Fruit fly (Drosophila melanogaster) whole organism, prepupa: Measurements from ENCODE around the gene Alg2.
A peak's percentile ranks its signal among the peaks of the same experiment; 100 is the strongest.

ENCODE experiments used
- Blimp-1 ChIP-seq: fragments of 200-800 bp; sonication (Bioruptor generic); optimal IDR thresholded peaks from 3 replicates; lab custom pipeline; 2017; ENCODE audit warnings: missing biosample characterization, missing genetic modification characterization, mild to moderate bottlenecking, moderate library complexity, missing genetic modification reagents
- CG10631 ChIP-seq: fragments of 200-800 bp; sonication (Bioruptor generic); optimal IDR thresholded peaks from 2 replicates; lab custom pipeline; 2016; ENCODE audit warnings: missing biosample characterization, missing genetic modification characterization
- CG10669 ChIP-seq: fragments of 200-800 bp; sonication (Bioruptor generic); optimal IDR thresholded peaks from 3 replicates; lab custom pipeline; 2018; ENCODE audit warnings: missing biosample characterization, mild to moderate bottlenecking, missing genetic modification characterization, moderate library complexity
- CG11294 ChIP-seq: fragments of 200-800 bp; sonication (Bioruptor generic); IDR thresholded peaks from 2 replicates; pipeline ENCODE4 v1.3.6; 2022; ENCODE audit warnings: missing biosample characterization, missing genetic modification characterization
- CG11762 ChIP-seq: fragments of 200-800 bp; sonication (Bioruptor generic); optimal IDR thresholded peaks from 3 replicates; lab custom pipeline; 2016; ENCODE audit warnings: missing biosample characterization, missing genetic modification characterization; ENCODE audit not compliant: insufficient read depth
- CG3032 ChIP-seq: fragments of 200-800 bp; optimal IDR thresholded peaks from 2 replicates; lab custom pipeline; 2019; ENCODE audit warnings: missing biosample characterization, mild to moderate bottlenecking, missing genetic modification characterization, moderate library complexity
- CG31627 ChIP-seq: fragments of 200-800 bp; sonication (Bioruptor generic); optimal IDR thresholded peaks from 3 replicates; lab custom pipeline; 2016; ENCODE audit warnings: missing biosample characterization, missing genetic modification characterization
- CG32006 ChIP-seq: fragments of 200-800 bp; sonication (Bioruptor generic); optimal IDR thresholded peaks from 3 replicates; lab custom pipeline; 2017; ENCODE audit warnings: missing biosample characterization, mild to moderate bottlenecking, missing genetic modification characterization
- CG3919 ChIP-seq: fragments of 200-800 bp; sonication (Bioruptor generic); optimal IDR thresholded peaks from 3 replicates; lab custom pipeline; 2016; ENCODE audit warnings: missing biosample characterization, missing genetic modification characterization
- CG6163 ChIP-seq: fragments of 200-800 bp; sonication (Bioruptor generic); IDR thresholded peaks from 3 replicates; pipeline ENCODE4 v1.3.6; 2022; ENCODE audit warnings: missing biosample characterization, missing genetic modification characterization
- CG6276 ChIP-seq: fragments of 200-800 bp; sonication (Bioruptor generic); optimal IDR thresholded peaks from 2 replicates; lab custom pipeline; 2017; ENCODE audit warnings: missing biosample characterization, mild to moderate bottlenecking, missing genetic modification characterization
- CG6792 ChIP-seq: fragments of 200-800 bp; sonication (Bioruptor generic); optimal IDR thresholded peaks from 3 replicates; lab custom pipeline; 2016; ENCODE audit warnings: missing biosample characterization, missing genetic modification characterization
- CG8319 ChIP-seq: fragments of 200-800 bp; sonication (Bioruptor generic); optimal IDR thresholded peaks from 3 replicates; lab custom pipeline; 2016; ENCODE audit warnings: missing biosample characterization, missing genetic modification characterization
- CG8632 ChIP-seq: fragments of 200-800 bp; sonication (Bioruptor generic); optimal IDR thresholded peaks from 3 replicates; lab custom pipeline; 2016; ENCODE audit warnings: missing biosample characterization, missing genetic modification characterization
- Eip75B ChIP-seq: fragments of 200-800 bp; sonication (Bioruptor generic); optimal IDR thresholded peaks from 3 replicates; lab custom pipeline; 2016; ENCODE audit warnings: missing biosample characterization, missing genetic modification characterization
- Eip78C ChIP-seq: fragments of 200-800 bp; sonication (Bioruptor generic); peaks from one replicate; lab custom pipeline; 2016; ENCODE audit warnings: missing biosample characterization, missing genetic modification characterization
- Eip93F ChIP-seq: fragments of 200-800 bp; sonication (Bioruptor generic); optimal IDR thresholded peaks from 2 replicates; lab custom pipeline; 2016; ENCODE audit warnings: missing biosample characterization, mild to moderate bottlenecking, missing genetic modification characterization
- Ets21C ChIP-seq: fragments of 200-800 bp; sonication (Bioruptor generic); optimal IDR thresholded peaks from 3 replicates; lab custom pipeline; 2016; ENCODE audit warnings: missing biosample characterization, missing genetic modification characterization
- Hr38 ChIP-seq: sonication (Bioruptor generic); optimal IDR thresholded peaks from 2 replicates; lab custom pipeline; 2016; ENCODE audit warnings: missing biosample characterization, missing genetic modification characterization
- Hr39 ChIP-seq: fragments of 200-800 bp; sonication (Bioruptor generic); optimal IDR thresholded peaks from 2 replicates; lab custom pipeline; 2016; ENCODE audit warnings: missing biosample characterization, missing genetic modification characterization
- Hr4 ChIP-seq: fragments of 200-800 bp; sonication (Bioruptor generic); optimal IDR thresholded peaks from 3 replicates; lab custom pipeline; 2016; ENCODE audit warnings: missing biosample characterization, missing genetic modification characterization
- Lpt ChIP-seq: fragments of 200-800 bp; sonication (Bioruptor generic); optimal IDR thresholded peaks from 3 replicates; lab custom pipeline; 2016; ENCODE audit warnings: missing biosample characterization, missing genetic modification characterization
- OdsH ChIP-seq: fragments of 200-800 bp; sonication (Bioruptor generic); optimal IDR thresholded peaks from 3 replicates; lab custom pipeline; 2016; ENCODE audit warnings: missing biosample characterization, missing genetic modification characterization
- Sox14 ChIP-seq: fragments of 200-800 bp; sonication (Bioruptor generic); optimal IDR thresholded peaks from 3 replicates; lab custom pipeline; 2016; ENCODE audit warnings: missing biosample characterization, missing genetic modification characterization
- Sox15 ChIP-seq: fragments of 200-800 bp; sonication (Bioruptor generic); optimal IDR thresholded peaks from 3 replicates; lab custom pipeline; 2016; ENCODE audit warnings: missing biosample characterization, missing genetic modification characterization
- dsx ChIP-seq: fragments of 200-800 bp; optimal IDR thresholded peaks from 3 replicates; lab custom pipeline; 2019; ENCODE audit warnings: missing biosample characterization, mild to moderate bottlenecking, missing genetic modification characterization, moderate library complexity; ENCODE audit not compliant: poor library complexity, severe bottlenecking
- eg ChIP-seq: fragments of 200-800 bp; sonication (Bioruptor generic); IDR thresholded peaks from 3 replicates; pipeline ENCODE4 v1.3.6; 2022; ENCODE audit warnings: missing biosample characterization, missing genetic modification characterization
- esn ChIP-seq: fragments of 200-800 bp; sonication (Bioruptor generic); optimal IDR thresholded peaks from 2 replicates; lab custom pipeline; 2016; ENCODE audit warnings: missing biosample characterization, mild to moderate bottlenecking, missing genetic modification characterization, moderate library complexity
- fd59A ChIP-seq: fragments of 200-800 bp; sonication (Bioruptor generic); optimal IDR thresholded peaks from 2 replicates; lab custom pipeline; 2017; ENCODE audit warnings: missing biosample characterization, mild to moderate bottlenecking, missing genetic modification characterization, missing genetic modification reagents
- fkh ChIP-seq: fragments of 200-800 bp; sonication (Bioruptor generic); optimal IDR thresholded peaks from 3 replicates; lab custom pipeline; 2017; ENCODE audit warnings: missing biosample characterization, mild to moderate bottlenecking, missing genetic modification characterization, moderate library complexity
- lz ChIP-seq: fragments of 200-800 bp; sonication (Bioruptor generic); optimal IDR thresholded peaks from 3 replicates; lab custom pipeline; 2016; ENCODE audit warnings: missing biosample characterization, missing genetic modification characterization
- net ChIP-seq: fragments of 200-800 bp; sonication (Bioruptor generic); optimal IDR thresholded peaks from 3 replicates; lab custom pipeline; 2016; ENCODE audit warnings: missing biosample characterization, missing genetic modification characterization
- salr ChIP-seq, 2 experiments: fragments of 200-800 bp; sonication (Bioruptor generic); optimal IDR thresholded peaks; 3 replicates each; lab custom pipeline; 2016 to 2018; ENCODE audit warnings: missing biosample characterization in 2 of 2, missing genetic modification characterization in 2 of 2, mild to moderate bottlenecking in 1 of 2
- spab ChIP-seq: fragments of 200-800 bp; sonication (Bioruptor generic); optimal IDR thresholded peaks from 2 replicates; lab custom pipeline; 2017; ENCODE audit warnings: missing biosample characterization, mild to moderate bottlenecking, missing genetic modification characterization, missing genetic modification reagents
- ss ChIP-seq, 2 experiments: fragments of 200-800 bp; sonication (Bioruptor generic); optimal IDR thresholded peaks; 2 replicates in 1 of 2; 3 replicates in 1 of 2; lab custom pipeline; 2017 to 2018; ENCODE audit warnings: mild to moderate bottlenecking in 2 of 2, missing biosample characterization in 2 of 2, missing genetic modification characterization in 2 of 2, moderate library complexity in 1 of 2
- topi ChIP-seq: fragments of 200-800 bp; sonication (Bioruptor generic); optimal IDR thresholded peaks from 3 replicates; lab custom pipeline; 2016; ENCODE audit warnings: missing biosample characterization, missing genetic modification characterization
- vri ChIP-seq: fragments of 200-800 bp; sonication (Bioruptor generic); optimal IDR thresholded peaks from 3 replicates; lab custom pipeline; 2016; ENCODE audit warnings: missing biosample characterization, mild to moderate bottlenecking, missing genetic modification characterization

Alg2 gene

DNA sequence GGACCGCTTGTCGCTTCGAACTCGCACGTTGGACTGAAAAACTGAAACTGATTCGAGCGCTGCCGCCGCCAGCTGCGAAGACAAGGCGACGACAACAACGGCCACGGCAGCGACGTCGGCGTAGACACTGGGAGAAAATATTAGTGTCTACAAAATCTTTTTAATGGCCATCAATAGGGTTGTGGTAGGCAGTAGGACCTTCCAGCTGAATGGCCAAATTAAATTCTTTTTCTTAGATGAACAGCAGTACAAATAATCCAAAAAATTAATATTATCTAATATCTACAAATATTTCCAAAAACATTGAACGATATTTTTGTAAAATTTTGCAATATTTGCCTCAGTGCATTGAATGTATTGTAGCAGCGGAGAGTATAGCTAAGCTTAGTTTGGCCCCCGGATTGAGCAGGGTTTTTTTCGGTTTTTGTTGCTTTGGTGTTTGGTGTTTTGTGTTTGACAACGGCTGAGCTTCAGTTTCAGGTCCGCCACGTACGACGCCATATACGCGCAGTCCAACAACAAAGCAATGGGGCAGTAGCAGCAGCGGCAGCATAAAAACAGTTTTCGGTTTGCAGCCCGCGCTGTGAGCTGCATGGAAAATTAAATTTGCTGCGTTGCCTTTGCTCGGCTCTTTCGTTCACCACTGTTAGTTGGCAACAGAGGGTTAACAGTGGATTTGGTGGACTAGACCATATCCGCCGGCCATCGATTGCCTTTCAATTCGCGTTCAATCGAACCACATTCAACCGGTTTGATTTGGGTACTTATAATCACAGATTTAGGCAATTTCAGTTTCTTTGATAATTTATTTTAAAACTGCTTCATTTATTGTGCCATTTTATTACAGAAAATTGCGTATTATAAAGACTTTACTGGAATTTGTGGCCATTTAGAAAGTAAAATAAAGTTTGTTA is 36.4 kb upstream of the Alg2 start, which contains the start of gene Cht7 (continued):
- TF ChIP-seq CG11294 (GFP tag; lab: Robert Waterston, UW): peak; percentile 90
- TF ChIP-seq CG32006 (GFP tag; lab: Kevin White, UChicago): peak; percentile 98
- TF ChIP-seq CG31627 (GFP tag; lab: Kevin White, UChicago): peak; percentile 80
- TF ChIP-seq Hr38 (GFP tag; lab: Kevin White, UChicago): no peak
- peak; percentile 81 for TF ChIP-seq CG6163 (GFP tag; lab: Robert Waterston, UW)
- peak; percentile 45 for TF ChIP-seq Blimp-1 (GFP tag; lab: Kevin White, UChicago)
- TF ChIP-seq fkh: no peak
- peak; percentile 87 for TF ChIP-seq topi (GFP tag; lab: Kevin White, UChicago)
- peak; percentile 92 for TF ChIP-seq net (GFP tag; lab: Kevin White, UChicago)
- peak; percentile 90 for TF ChIP-seq CG3032 (tag; lab: Kevin White, UChicago)

DNA sequence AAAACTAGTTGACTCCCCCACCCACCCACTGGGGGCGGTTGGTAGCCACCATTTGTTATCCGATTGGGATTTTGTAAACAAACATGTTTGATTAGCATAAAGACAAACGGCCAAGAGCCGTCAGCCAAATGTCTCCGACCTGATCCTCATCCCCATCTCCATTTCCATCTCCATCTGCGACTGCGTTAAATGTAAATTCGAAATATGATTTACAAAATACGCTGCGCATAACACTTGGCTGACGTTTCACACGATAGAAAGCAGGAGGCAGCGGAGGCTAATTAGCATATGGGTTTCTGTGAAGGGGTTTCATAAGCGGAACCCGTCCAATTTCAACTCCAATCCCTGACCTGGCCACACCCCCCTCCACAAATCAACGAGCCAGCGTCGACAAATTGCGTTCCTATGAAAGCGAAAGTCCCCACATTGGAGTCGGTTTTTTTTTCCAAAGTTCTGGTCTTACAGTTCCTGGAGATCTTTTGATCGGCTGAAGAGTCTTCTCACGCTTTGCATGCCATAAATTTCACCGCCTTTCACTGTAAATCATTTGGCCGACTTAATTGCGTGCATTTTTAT is 35.5 kb upstream of the Alg2 start:
- TF ChIP-seq salr (GFP tag; optimal IDR thresholded peaks at IDR 0.05; lab: Kevin White, UChicago) (no peak), Eip93F (GFP tag; lab: Kevin White, UChicago) (no peak), topi (GFP tag; lab: Kevin White, UChicago) (no peak), OdsH (GFP tag; lab: Kevin White, UChicago) (no peak), Ets21C (GFP tag; lab: Kevin White, UChicago) (no peak)

DNA sequence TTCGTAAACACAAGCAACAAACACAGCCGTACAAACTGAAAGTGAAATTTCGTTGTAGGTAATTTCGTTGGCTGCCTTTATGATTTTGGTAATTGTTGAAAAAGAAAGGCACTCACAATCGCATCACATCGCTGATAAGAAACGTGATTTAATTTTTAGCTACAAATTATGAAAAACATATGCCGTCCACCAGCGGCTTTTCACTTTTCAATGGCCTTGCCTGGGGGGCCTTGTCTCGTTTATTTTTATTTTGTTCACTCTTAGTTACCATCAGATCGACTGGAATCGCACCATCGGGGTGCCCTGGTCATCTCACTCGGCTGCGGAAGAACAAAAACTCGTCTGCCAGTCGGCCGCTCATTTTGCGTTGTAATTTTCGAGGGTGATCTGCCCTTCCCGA is 34.6 kb upstream of the Alg2 start:
- TF ChIP-seq eg (GFP tag; lab: Robert Waterston, UW): no peak
- TF ChIP-seq CG10631: no peak
- TF ChIP-seq CG32006 (GFP tag; lab: Kevin White, UChicago): no peak
- no peak for TF ChIP-seq CG10669 (GFP tag; lab: Kevin White, UChicago)
- peak; percentile 96 for TF ChIP-seq Blimp-1 (GFP tag; lab: Kevin White, UChicago)
- no peak for TF ChIP-seq CG11762 (GFP tag; lab: Kevin White, UChicago)

DNA sequence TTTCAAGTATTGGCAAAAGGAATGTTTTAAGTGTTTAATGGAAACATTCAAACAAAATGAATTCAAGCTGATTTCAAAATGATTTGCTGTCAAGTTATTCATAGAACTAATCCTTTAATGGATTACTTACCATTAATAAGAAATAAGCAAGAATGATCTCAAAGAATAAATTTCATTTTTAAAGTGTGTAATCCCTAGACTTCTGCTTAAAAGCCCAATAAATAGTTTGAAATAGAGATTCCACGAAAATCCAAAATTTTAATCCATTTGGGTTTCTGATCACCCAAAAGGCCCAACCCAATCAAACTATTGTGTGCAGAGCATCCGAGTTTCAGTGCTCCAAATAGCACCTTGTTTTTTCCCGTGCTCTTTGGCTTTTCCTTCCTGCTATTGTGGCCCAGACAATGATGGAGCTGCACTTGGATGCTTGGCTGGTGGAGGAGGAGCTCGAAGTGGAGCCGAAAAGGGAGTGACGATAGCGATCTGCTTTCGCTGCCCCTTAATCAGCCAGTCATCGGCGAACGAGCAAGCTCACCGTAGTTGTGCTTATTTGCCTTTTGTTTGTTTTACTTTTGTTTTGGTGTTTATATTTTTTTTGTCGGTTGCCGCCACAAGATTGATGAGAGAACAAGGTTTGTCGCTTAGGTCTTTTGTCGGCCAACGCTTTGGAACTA is 34.1 kb upstream of the Alg2 start:
- peak; percentile 90 for TF ChIP-seq Eip78C (GFP tag; lab: Kevin White, UChicago)
- TF ChIP-seq Blimp-1 (GFP tag; lab: Kevin White, UChicago): peak; percentile 78
- peak; percentile 62 for TF ChIP-seq esn (GFP tag; lab: Kevin White, UChicago)
- TF ChIP-seq Lpt: no peak
- TF ChIP-seq Hr4 (GFP tag; lab: Kevin White, UChicago): no peak
- TF ChIP-seq Eip75B (GFP tag; lab: Kevin White, UChicago): peak; percentile 55
- peak; percentile 15 for TF ChIP-seq Sox15
- TF ChIP-seq CG3032 (tag; lab: Kevin White, UChicago): peak; percentile 55
- no peak for TF ChIP-seq vri (GFP tag; lab: Kevin White, UChicago)
- no peak for TF ChIP-seq topi (GFP tag; lab: Kevin White, UChicago)
- TF ChIP-seq fd59A: peak; percentile 51
- no peak for TF ChIP-seq CG3919 (GFP tag; lab: Kevin White, UChicago)
- TF ChIP-seq CG6276 (GFP tag; lab: Kevin White, UChicago): no peak
- peak; percentile 14 for TF ChIP-seq CG8632 (GFP tag; lab: Kevin White, UChicago)
- TF ChIP-seq CG6792 (GFP tag; lab: Kevin White, UChicago): peak; percentile 52
- TF ChIP-seq Hr39 (GFP tag; lab: Kevin White, UChicago): no peak
- TF ChIP-seq lz (GFP tag; lab: Kevin White, UChicago): peak; percentile 46
- TF ChIP-seq CG10631: peak; percentile 35
- no peak for TF ChIP-seq dsx (GFP tag; lab: Kevin White, UChicago)
- peak; percentile 22 for TF ChIP-seq spab (GFP tag; lab: Kevin White, UChicago)
- no peak for TF ChIP-seq Sox14 (GFP tag; lab: Kevin White, UChicago)
- peak; percentile 15 for TF ChIP-seq CG31627 (GFP tag; lab: Kevin White, UChicago)
- peak; percentile 12 for TF ChIP-seq CG8319 (GFP tag; lab: Kevin White, UChicago)
- TF ChIP-seq ss (GFP tag; optimal IDR thresholded peaks at IDR 0.05; lab: Kevin White, UChicago): peak in 1 of 2 experiments; percentile 26
